Fruit fly (Drosophila melanogaster) whole organism, embryonic: Measurements from ENCODE around the gene Agpat4.

Experiments
- CG10565 ChIP-seq: fragments of 200-800 bp; sonication (Bioruptor generic); optimal IDR thresholded peaks from 3 replicates; lab custom pipeline; 2016; ENCODE audit warnings: missing biosample characterization, mild to moderate bottlenecking, missing genetic modification characterization
- CG12155 ChIP-seq: fragments of 200-800 bp; sonication (Bioruptor generic); optimal IDR thresholded peaks from 3 replicates; lab custom pipeline; 2016; ENCODE audit warnings: missing biosample characterization, missing genetic modification characterization
- CG1832 ChIP-seq: fragments of 200-800 bp; sonication (Bioruptor generic); optimal IDR thresholded peaks from 2 replicates; lab custom pipeline; 2017; ENCODE audit warnings: missing biosample characterization, mild to moderate bottlenecking, missing genetic modification characterization, inconsistent platforms
- Chrac-16 ChIP-seq: fragments of 200-800 bp; sonication (Bioruptor generic); optimal IDR thresholded peaks from 3 replicates; lab custom pipeline; 2016; ENCODE audit warnings: missing biosample characterization, missing genetic modification characterization
- CrebB ChIP-seq: fragments of 200-800 bp; sonication (Bioruptor generic); optimal IDR thresholded peaks from 3 replicates; lab custom pipeline; 2018; ENCODE audit warnings: missing biosample characterization, mild to moderate bottlenecking, missing genetic modification characterization
- Dip3 ChIP-seq: fragments of 200-800 bp; sonication (Bioruptor generic); optimal IDR thresholded peaks from 3 replicates; lab custom pipeline; 2016; ENCODE audit warnings: missing biosample characterization, missing genetic modification characterization
- Dref ChIP-seq: fragments of 200-800 bp; sonication (Bioruptor generic); IDR thresholded peaks from 2 replicates; pipeline ENCODE4 v1.3.6; 2022; ENCODE audit warnings: missing biosample characterization, missing genetic modification characterization
- repo ChIP-seq: fragments of 200-800 bp; sonication (Bioruptor generic); optimal IDR thresholded peaks from 2 replicates; lab custom pipeline; 2016; ENCODE audit warnings: missing biosample characterization, missing genetic modification characterization
- tna ChIP-seq: fragments of 200-800 bp; sonication (Bioruptor generic); IDR thresholded peaks from 2 replicates; pipeline ENCODE4 v1.3.6; 2022; ENCODE audit warnings: missing biosample characterization, missing genetic modification characterization; ENCODE audit not compliant: partially characterized antibody

DNA sequence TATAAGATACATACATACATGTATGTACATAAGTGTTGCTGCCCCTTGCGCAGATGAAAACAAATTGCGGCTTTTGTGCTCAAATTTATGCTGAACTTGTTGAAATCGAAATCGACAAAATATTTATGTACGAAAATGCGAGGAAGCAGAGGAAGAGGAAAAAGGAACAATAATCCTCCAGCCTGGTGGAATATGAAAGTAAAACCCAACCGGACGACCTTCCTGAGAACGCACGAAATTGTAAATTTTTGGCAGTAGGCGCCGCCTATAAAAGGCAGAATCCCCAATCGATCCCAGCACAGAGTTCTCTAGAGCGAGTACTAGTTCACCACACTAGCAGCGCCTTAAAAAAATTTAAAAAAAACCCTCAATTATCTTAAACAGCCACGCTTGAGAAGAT is 16.8 kb downstream of the Agpat4 start, which contains the start of gene Cpr72Eb:
- TF ChIP-seq CrebB (tag; lab: Kevin White, UChicago) (no peak), tna (GFP tag; lab: Robert Waterston, UW) (no peak), Dip3 (no peak), repo (no peak), Chrac-16 (GFP tag; lab: Kevin White, UChicago) (no peak), Dref (GFP tag; lab: Robert Waterston, UW) (no peak), CG1832 (GFP tag; lab: Kevin White, UChicago) (no peak), CG10565 (GFP tag; lab: Kevin White, UChicago) (no peak), CG12155 (no peak)
